Fruit fly (Drosophila melanogaster) whole organism, embryonic: ENCODE results near the gene CG42656.

Source experiments
- CG12219 ChIP-seq: fragments of 200-800 bp; sonication (Bioruptor generic); optimal IDR thresholded peaks from 3 replicates; lab custom pipeline; 2018; ENCODE audit warnings: missing biosample characterization, mild to moderate bottlenecking, missing genetic modification characterization
- CG12391 ChIP-seq: fragments of 200-800 bp; sonication (Bioruptor generic); optimal IDR thresholded peaks from 3 replicates; lab custom pipeline; 2018; ENCODE audit warnings: missing biosample characterization, mild to moderate bottlenecking, missing genetic modification characterization, moderate library complexity
- CG13287 ChIP-seq: fragments of 200-800 bp; sonication (Bioruptor generic); IDR thresholded peaks from 2 replicates; pipeline ENCODE4 v1.3.6; 2022; ENCODE audit warnings: missing biosample characterization, missing genetic modification characterization; ENCODE audit not compliant: partially characterized antibody
- CG15269 ChIP-seq: fragments of 200-800 bp; sonication (Bioruptor generic); optimal IDR thresholded peaks from 2 replicates; lab custom pipeline; 2018; ENCODE audit warnings: missing biosample characterization, mild to moderate bottlenecking, missing genetic modification characterization, moderate library complexity
- CG16779 ChIP-seq: fragments of 200-800 bp; sonication (Bioruptor generic); IDR thresholded peaks from 2 replicates; pipeline ENCODE4 v1.3.6; 2022; ENCODE audit warnings: missing biosample characterization, missing genetic modification characterization
- CG17328 ChIP-seq: fragments of 200-800 bp; sonication (Bioruptor generic); IDR thresholded peaks from 2 replicates; pipeline ENCODE4 v1.3.6; 2022; ENCODE audit warnings: missing biosample characterization, missing genetic modification characterization
- CG17802 ChIP-seq: fragments of 200-800 bp; sonication (Bioruptor generic); optimal IDR thresholded peaks from 2 replicates; lab custom pipeline; 2018; ENCODE audit warnings: missing biosample characterization, mild to moderate bottlenecking, missing genetic modification characterization, moderate library complexity
- CG30403 ChIP-seq: fragments of 200-800 bp; sonication (Bioruptor generic); optimal IDR thresholded peaks from 3 replicates; lab custom pipeline; 2016; ENCODE audit warnings: missing biosample characterization, missing genetic modification characterization
- CG3726 ChIP-seq: fragments of 200-800 bp; sonication (Bioruptor generic); IDR thresholded peaks from 3 replicates; pipeline ENCODE4, ENCODE4 v1.3.6; 2022; ENCODE audit warnings: missing biosample characterization, missing genetic modification characterization
- CG4282 ChIP-seq: fragments of 200-800 bp; sonication (Bioruptor generic); optimal IDR thresholded peaks from 2 replicates; lab custom pipeline; 2016; ENCODE audit warnings: missing biosample characterization, missing genetic modification characterization
- CG4617 ChIP-seq: fragments of 200-800 bp; sonication (Bioruptor generic); optimal IDR thresholded peaks from 3 replicates; lab custom pipeline; 2016; ENCODE audit warnings: missing biosample characterization, missing genetic modification characterization, borderline replicate concordance
- CG5245 ChIP-seq: fragments of 200-800 bp; sonication (Bioruptor generic); optimal IDR thresholded peaks from 3 replicates; lab custom pipeline; 2016; ENCODE audit warnings: missing biosample characterization, missing genetic modification characterization
- CG7372 ChIP-seq: fragments of 200-800 bp; sonication (Bioruptor generic); IDR thresholded peaks from 2 replicates; pipeline ENCODE4 v1.3.6; 2022; ENCODE audit warnings: missing biosample characterization, missing genetic modification characterization
- CG7786 ChIP-seq: fragments of 200-800 bp; sonication (Bioruptor generic); optimal IDR thresholded peaks from 2 replicates; lab custom pipeline; 2016; ENCODE audit warnings: missing biosample characterization, missing genetic modification characterization
- CG8089 ChIP-seq: fragments of 200-800 bp; sonication (Bioruptor generic); optimal IDR thresholded peaks from 3 replicates; lab custom pipeline; 2016; ENCODE audit warnings: missing biosample characterization, missing genetic modification characterization
- CG9437 ChIP-seq: fragments of 200-800 bp; sonication (Bioruptor generic); optimal IDR thresholded peaks from 2 replicates; lab custom pipeline; 2018; ENCODE audit warnings: missing biosample characterization, mild to moderate bottlenecking, missing genetic modification characterization
- Chrac-16 ChIP-seq: fragments of 200-800 bp; sonication (Bioruptor generic); optimal IDR thresholded peaks from 3 replicates; lab custom pipeline; 2016; ENCODE audit warnings: missing biosample characterization, missing genetic modification characterization
- Dad ChIP-seq: fragments of 200-800 bp; sonication (Bioruptor generic); optimal IDR thresholded peaks from 3 replicates; lab custom pipeline; 2016; ENCODE audit warnings: missing biosample characterization, missing genetic modification characterization
- Fer2 ChIP-seq: fragments of 200-800 bp; sonication (Bioruptor generic); optimal IDR thresholded peaks from 2 replicates; lab custom pipeline; 2018; ENCODE audit warnings: missing biosample characterization, mild to moderate bottlenecking, missing genetic modification characterization, moderate library complexity
- Hey ChIP-seq: fragments of 200-800 bp; sonication (Bioruptor generic); optimal IDR thresholded peaks from 3 replicates; lab custom pipeline; 2018; ENCODE audit warnings: missing biosample characterization, mild to moderate bottlenecking, missing genetic modification characterization
- Hmx ChIP-seq: fragments of 200-800 bp; sonication (Bioruptor generic); optimal IDR thresholded peaks from 2 replicates; lab custom pipeline; 2016; ENCODE audit warnings: missing biosample characterization, missing genetic modification characterization
- Hr39 ChIP-seq: fragments of >200 bp; optimal IDR thresholded peaks from 2 replicates; lab custom pipeline; 2017
- Med ChIP-seq: fragments of 200-800 bp; sonication (Bioruptor generic); peaks from one replicate; lab custom pipeline; 2016; ENCODE audit warnings: missing biosample characterization, missing genetic modification characterization, mild to moderate bottlenecking, inconsistent platforms, moderate library complexity
- Mes4 ChIP-seq: fragments of 200-800 bp; sonication (Bioruptor generic); optimal IDR thresholded peaks from 2 replicates; lab custom pipeline; 2016; ENCODE audit warnings: missing biosample characterization, missing genetic modification characterization
- Myb ChIP-seq: fragments of 200-800 bp; sonication (Bioruptor generic); optimal IDR thresholded peaks from 2 replicates; lab custom pipeline; 2016; ENCODE audit warnings: missing biosample characterization, missing genetic modification characterization
- Neu2 ChIP-seq: fragments of 200-800 bp; sonication (Bioruptor generic); optimal IDR thresholded peaks from 3 replicates; lab custom pipeline; 2016; ENCODE audit warnings: missing biosample characterization, missing genetic modification characterization, borderline replicate concordance
- NfI ChIP-seq: fragments of 200-800 bp; sonication (Bioruptor generic); optimal IDR thresholded peaks from 3 replicates; lab custom pipeline; 2018; ENCODE audit warnings: missing biosample characterization, mild to moderate bottlenecking, missing genetic modification characterization, moderate library complexity
- Sox100B ChIP-seq: fragments of 200-800 bp; sonication (Bioruptor generic); optimal IDR thresholded peaks from 3 replicates; lab custom pipeline; 2018; ENCODE audit warnings: missing biosample characterization, mild to moderate bottlenecking, missing genetic modification characterization
- Tbp ChIP-seq: fragments of >200 bp; optimal IDR thresholded peaks from 2 replicates; lab custom pipeline; 2018; ENCODE audit warnings: missing biosample characterization, missing genetic modification characterization
- bsh ChIP-seq, 2 experiments: fragments of 200-800 bp; sonication (Bioruptor generic); optimal IDR thresholded peaks; 2 replicates each; lab custom pipeline; 2017 to 2018; ENCODE audit warnings: mild to moderate bottlenecking in 2 of 2, missing biosample characterization in 2 of 2, missing genetic modification characterization in 2 of 2, moderate library complexity in 1 of 2
- btn ChIP-seq: fragments of 200-800 bp; sonication (Bioruptor generic); optimal IDR thresholded peaks from 2 replicates; lab custom pipeline; 2016; ENCODE audit warnings: missing biosample characterization, missing genetic modification characterization
- corto ChIP-seq: fragments of 200-800 bp; sonication (Bioruptor generic); optimal IDR thresholded peaks from 2 replicates; lab custom pipeline; 2016; ENCODE audit warnings: missing biosample characterization, mild to moderate bottlenecking, missing genetic modification characterization, moderate library complexity
- cwo ChIP-seq: fragments of 200-800 bp; sonication (Bioruptor generic); optimal IDR thresholded peaks from 3 replicates; lab custom pipeline; 2017; ENCODE audit warnings: missing biosample characterization, missing genetic modification characterization, mild to moderate bottlenecking, moderate library complexity, missing genetic modification reagents
- dan ChIP-seq: fragments of 200-800 bp; sonication (Bioruptor generic); IDR thresholded peaks from 2 replicates; pipeline ENCODE4 v1.3.6; 2022; ENCODE audit warnings: missing biosample characterization, missing genetic modification characterization
- dm ChIP-seq: fragments of 200-800 bp; sonication (Bioruptor generic); optimal IDR thresholded peaks from 3 replicates; lab custom pipeline; 2016; ENCODE audit warnings: missing biosample characterization, missing genetic modification characterization
- dmrt11E ChIP-seq: fragments of 200-800 bp; sonication (Bioruptor generic); optimal IDR thresholded peaks from 3 replicates; lab custom pipeline; 2018; ENCODE audit warnings: missing biosample characterization, mild to moderate bottlenecking, missing genetic modification characterization, moderate library complexity
- fru ChIP-seq: fragments of >200 bp; optimal IDR thresholded peaks from 2 replicates; lab custom pipeline; 2017
- gcm ChIP-seq: fragments of 200-800 bp; sonication (Bioruptor generic); optimal IDR thresholded peaks from 2 replicates; lab custom pipeline; 2019; ENCODE audit warnings: missing biosample characterization, mild to moderate bottlenecking, missing genetic modification characterization, moderate library complexity
- gsb ChIP-seq: fragments of 200-800 bp; sonication (Bioruptor generic); IDR thresholded peaks from 2 replicates; pipeline ENCODE4 v1.3.6; 2022; ENCODE audit warnings: missing biosample characterization, missing genetic modification characterization
- hbn ChIP-seq: fragments of 200-800 bp; sonication (Bioruptor generic); IDR thresholded peaks from 2 replicates; pipeline ENCODE4 v1.3.6; 2022; ENCODE audit warnings: missing biosample characterization, missing genetic modification characterization; ENCODE audit not compliant: partially characterized antibody
- knrl ChIP-seq: fragments of 200-800 bp; sonication (Bioruptor generic); IDR thresholded peaks from 3 replicates; pipeline ENCODE4 v1.3.6; 2022; ENCODE audit warnings: missing biosample characterization, missing genetic modification characterization; ENCODE audit not compliant: partially characterized antibody
- nom ChIP-seq: fragments of 200-800 bp; sonication (Bioruptor generic); optimal IDR thresholded peaks from 2 replicates; lab custom pipeline; 2017; ENCODE audit warnings: missing biosample characterization, missing genetic modification characterization, mild to moderate bottlenecking, moderate library complexity, missing genetic modification reagents
- org-1 ChIP-seq: fragments of 200-800 bp; sonication (Bioruptor generic); optimal IDR thresholded peaks from 2 replicates; lab custom pipeline; 2017; ENCODE audit warnings: missing biosample characterization, missing genetic modification characterization
- otp ChIP-seq: fragments of 200-800 bp; sonication (Bioruptor generic); IDR thresholded peaks from 3 replicates; pipeline ENCODE4, ENCODE4 v1.3.6; 2022; ENCODE audit warnings: missing biosample characterization, missing genetic modification characterization
- p53 ChIP-seq: fragments of 200-800 bp; sonication (Bioruptor generic); optimal IDR thresholded peaks from 2 replicates; lab custom pipeline; 2016; ENCODE audit warnings: missing biosample characterization, missing genetic modification characterization
- pita ChIP-seq: fragments of 200-800 bp; sonication (Bioruptor generic); optimal IDR thresholded peaks from 2 replicates; lab custom pipeline; 2017; ENCODE audit warnings: missing biosample characterization, mild to moderate bottlenecking, missing genetic modification characterization
- sna ChIP-seq: fragments of 200-800 bp; sonication (Bioruptor generic); IDR thresholded peaks from 2 replicates; pipeline ENCODE4 v1.3.6; 2022; ENCODE audit warnings: missing biosample characterization, missing genetic modification characterization; ENCODE audit not compliant: partially characterized antibody
- tin ChIP-seq: fragments of 200-800 bp; sonication (Bioruptor generic); optimal IDR thresholded peaks from 3 replicates; lab custom pipeline; 2016; ENCODE audit warnings: missing biosample characterization, missing genetic modification characterization
- toy ChIP-seq: fragments of 200-800 bp; sonication (Bioruptor generic); IDR thresholded peaks from 2 replicates; pipeline ENCODE4 v1.3.6; 2022; ENCODE audit warnings: missing biosample characterization, missing genetic modification characterization
- trem ChIP-seq: fragments of 200-800 bp; optimal IDR thresholded peaks from 3 replicates; lab custom pipeline; 2019; ENCODE audit warnings: missing biosample characterization, mild to moderate bottlenecking, missing genetic modification characterization, moderate library complexity
- tup ChIP-seq: fragments of 200-800 bp; sonication (Bioruptor generic); optimal IDR thresholded peaks from 2 replicates; lab custom pipeline; 2016; ENCODE audit warnings: missing biosample characterization, mild to moderate bottlenecking, missing genetic modification characterization, moderate library complexity

The CG42656 gene

DNA sequence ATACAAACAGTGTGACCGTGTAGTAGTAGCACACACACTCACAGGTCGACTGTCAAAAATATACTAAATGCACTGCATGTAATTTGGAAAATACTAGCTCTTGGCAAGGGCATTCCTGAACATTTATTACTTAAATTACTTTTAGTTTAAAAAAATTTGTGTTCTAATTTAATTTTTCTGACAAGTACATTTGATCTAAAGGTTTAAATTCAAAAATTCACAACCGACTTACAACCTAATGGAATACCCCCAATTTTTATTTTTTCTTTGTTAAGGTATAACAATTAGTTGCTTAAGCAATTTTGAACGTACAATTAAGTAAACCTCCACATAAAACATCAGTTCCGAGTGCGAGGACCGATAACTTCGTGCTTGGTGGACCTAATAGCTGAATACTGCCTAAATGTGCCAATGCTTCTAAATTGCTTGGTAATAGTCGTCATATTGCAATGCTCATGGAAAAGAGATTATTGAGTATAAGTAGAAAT is 19.3 kb downstream of the CG42656 start, which contains the start of gene CG1142 (continued):
- TF ChIP-seq Hmx (GFP tag; lab: Kevin White, UChicago) (peak; percentile 92), knrl (GFP tag; lab: Robert Waterston, UW) (no peak), sna (GFP tag; lab: Robert Waterston, UW) (no peak), dan (peak; percentile 76), btn (GFP tag; lab: Kevin White, UChicago) (peak; percentile 94), CG15269 (peak; percentile 99), pita (GFP tag; lab: Kevin White, UChicago) (no peak), corto (GFP tag; lab: Kevin White, UChicago) (peak; percentile 58), Tbp (GFP tag; lab: Kevin White, UChicago) (no peak), gcm (GFP tag; lab: Kevin White, UChicago) (peak; percentile 99), cwo (GFP tag; lab: Kevin White, UChicago) (peak; percentile 95), CG5245 (GFP tag; lab: Kevin White, UChicago) (peak; percentile 97), Med (GFP tag; lab: Kevin White, UChicago) (peak; percentile 99), fru (lab: Kevin White, UChicago) (no peak), gsb (peak; percentile 97), Dad (GFP tag; lab: Kevin White, UChicago) (peak; percentile 94), hbn (no peak), CG4617 (GFP tag; lab: Kevin White, UChicago) (peak; percentile 93), CG7372 (GFP tag; lab: Robert Waterston, UW) (peak; percentile 98), CG12219 (GFP tag; lab: Kevin White, UChicago) (peak; percentile 98), CG3726 (GFP tag; lab: Robert Waterston, UW) (peak; percentile 99), trem (peak; percentile 97), CG12391 (tag; lab: Kevin White, UChicago) (peak; percentile 99), Hey (peak; percentile 87), org-1 (peak; percentile 96), CG7786 (GFP tag; lab: Kevin White, UChicago) (peak; percentile 96), dm (GFP tag; lab: Kevin White, UChicago) (peak; percentile 94), dmrt11E (tag; lab: Kevin White, UChicago) (peak; percentile 100), Mes4 (GFP tag; lab: Kevin White, UChicago) (peak; percentile 97), nom (GFP tag; lab: Kevin White, UChicago) (peak; percentile 93), tup (peak; percentile 92), otp (GFP tag; lab: Robert Waterston, UW) (peak; percentile 99), CG13287 (GFP tag; lab: Robert Waterston, UW) (peak; percentile 39; the same call in 1 of the 2 replicates), Chrac-16 (GFP tag; lab: Kevin White, UChicago) (peak; percentile 97), Neu2 (GFP tag; lab: Kevin White, UChicago) (peak; percentile 89), CG4282 (GFP tag; lab: Kevin White, UChicago) (peak; percentile 66), CG9437 (GFP tag; lab: Kevin White, UChicago) (peak; percentile 96), Myb (GFP tag; lab: Kevin White, UChicago) (peak; percentile 85), Hr39 (lab: Kevin White, UChicago) (no peak), CG30403 (GFP tag; lab: Kevin White, UChicago) (peak; percentile 98), CG16779 (GFP tag; lab: Robert Waterston, UW) (peak; percentile 96), CG17802 (peak; percentile 93), tin (peak; percentile 98), bsh (GFP tag; optimal IDR thresholded peaks at IDR 0.05; lab: Kevin White, UChicago) (peak in 1 of 2 experiments; percentile 99), CG8089 (peak; percentile 97), toy (peak; percentile 96), CG17328 (GFP tag; lab: Robert Waterston, UW) (peak; percentile 100), NfI (GFP tag; lab: Kevin White, UChicago) (peak; percentile 98), Sox100B (GFP tag; lab: Kevin White, UChicago) (peak; percentile 98), Fer2 (tag; lab: Kevin White, UChicago) (peak; percentile 98), p53 (GFP tag; lab: Kevin White, UChicago) (peak; percentile 79)
